Fruit fly (Drosophila melanogaster): ENCODE measurements around the gene AMPdeam.

dm6 chrX:13792463-13792862, 53.2 kb downstream of the AMPdeam start:
- TF ChIP-seq h (optimal IDR thresholded peaks at IDR 0.05) (no peak), psq (optimal IDR thresholded peaks at IDR 0.05) (no peak), insv (optimal IDR thresholded peaks at IDR 0.05) (no peak)
